Worm (Caenorhabditis elegans): ENCODE data around the gene C14C10.5.

- TF ChIP-seq unc-62 (GFP tag; optimal IDR thresholded peaks at IDR 0.05) (no peak), mab-5 (tag; optimal IDR thresholded peaks at IDR 0.05) (no peak), lsy-2 (tag; optimal IDR thresholded peaks at IDR 0.05) (no peak), ces-1 (GFP tag; optimal IDR thresholded peaks at IDR 0.05) (no peak), blmp-1 (tag; optimal IDR thresholded peaks at IDR 0.05) (no peak), unc-39 (tag; optimal IDR thresholded peaks at IDR 0.05) (no peak), nhr-12 (tag; optimal IDR thresholded peaks at IDR 0.05) (no peak), mep-1 (tag; optimal IDR thresholded peaks at IDR 0.05) (no peak), ztf-11 (tag; optimal IDR thresholded peaks at IDR 0.05) (no peak), snpc-4 (tag; optimal IDR thresholded peaks at IDR 0.05) (no peak), pha-4 (tag; optimal IDR thresholded peaks at IDR 0.05) (no peak), M03D4.4 (tag; optimal IDR thresholded peaks at IDR 0.05) (no peak), sem-2 (GFP tag; optimal IDR thresholded peaks at IDR 0.05) (no peak)
Observed at ce11 chrV:12624371-12624770, 24.4 kb downstream of the C14C10.5 start, which contains the start of gene F56H9.9.

Measured in whole organism, mixed stage, embryonic.